Fruit fly (Drosophila melanogaster) whole organism, embryonic: ENCODE data around the gene BBIP1.

Source experiments
- Aef1 ChIP-seq: fragments of 200-800 bp; sonication (Bioruptor generic); IDR thresholded peaks from 3 replicates; pipeline ENCODE4 v1.3.6; 2022; ENCODE audit warnings: missing biosample characterization, missing genetic modification characterization
- CG11695 ChIP-seq: fragments of 200-800 bp; sonication (Bioruptor generic); IDR thresholded peaks from 3 replicates; pipeline ENCODE4 v1.3.6; 2022; ENCODE audit warnings: missing biosample characterization, missing genetic modification characterization
- CG14441 ChIP-seq: fragments of 200-800 bp; sonication (Bioruptor generic); IDR thresholded peaks from 2 replicates; pipeline ENCODE4 v1.3.6; 2022; ENCODE audit warnings: missing biosample characterization, missing genetic modification characterization
- CG14667 ChIP-seq: fragments of 200-800 bp; sonication (Bioruptor generic); IDR thresholded peaks from 2 replicates; pipeline ENCODE4 v1.3.6; 2022; ENCODE audit warnings: missing biosample characterization, missing genetic modification characterization
- CG15011 ChIP-seq: fragments of 200-800 bp; sonication (Bioruptor generic); optimal IDR thresholded peaks from 3 replicates; lab custom pipeline; 2018; ENCODE audit warnings: missing biosample characterization, mild to moderate bottlenecking, missing genetic modification characterization
- CG1602 ChIP-seq: fragments of 200-800 bp; sonication (Bioruptor generic); optimal IDR thresholded peaks from 3 replicates; lab custom pipeline; 2016; ENCODE audit warnings: missing biosample characterization, missing genetic modification characterization
- CG17829 ChIP-seq: fragments of 200-800 bp; optimal IDR thresholded peaks from 2 replicates; lab custom pipeline; 2019; ENCODE audit warnings: missing biosample characterization, mild to moderate bottlenecking, missing genetic modification characterization, moderate library complexity
- CG18262 ChIP-seq: fragments of 200-800 bp; optimal IDR thresholded peaks from 3 replicates; lab custom pipeline; 2019; ENCODE audit warnings: missing biosample characterization, mild to moderate bottlenecking, missing genetic modification characterization, moderate library complexity
- CG2129 ChIP-seq: fragments of 200-800 bp; sonication (Bioruptor generic); IDR thresholded peaks from 2 replicates; pipeline ENCODE4 v1.3.6; 2022; ENCODE audit warnings: missing biosample characterization, missing genetic modification characterization; ENCODE audit not compliant: partially characterized antibody
- CG2202 ChIP-seq: fragments of 200-800 bp; sonication (Bioruptor generic); optimal IDR thresholded peaks from 2 replicates; lab custom pipeline; 2018; ENCODE audit warnings: missing biosample characterization, mild to moderate bottlenecking, missing genetic modification characterization
- CG2712 ChIP-seq: fragments of 200-800 bp; optimal IDR thresholded peaks from 3 replicates; lab custom pipeline; 2019; ENCODE audit warnings: missing biosample characterization, mild to moderate bottlenecking, missing genetic modification characterization, moderate library complexity
- CG30403 ChIP-seq: fragments of 200-800 bp; sonication (Bioruptor generic); optimal IDR thresholded peaks from 3 replicates; lab custom pipeline; 2016; ENCODE audit warnings: missing biosample characterization, missing genetic modification characterization
- CG30431 ChIP-seq: fragments of 200-800 bp; sonication (Bioruptor generic); optimal IDR thresholded peaks from 2 replicates; lab custom pipeline; 2017; ENCODE audit warnings: missing biosample characterization, missing genetic modification characterization
- CG34376 ChIP-seq: fragments of 200-800 bp; sonication (Bioruptor generic); optimal IDR thresholded peaks from 2 replicates; lab custom pipeline; 2018; ENCODE audit warnings: missing biosample characterization, mild to moderate bottlenecking, missing genetic modification characterization
- CG4617 ChIP-seq: fragments of 200-800 bp; sonication (Bioruptor generic); optimal IDR thresholded peaks from 3 replicates; lab custom pipeline; 2016; ENCODE audit warnings: missing biosample characterization, missing genetic modification characterization, borderline replicate concordance
- CG4707 ChIP-seq: fragments of 200-800 bp; sonication (Bioruptor generic); optimal IDR thresholded peaks from 2 replicates; lab custom pipeline; 2018; ENCODE audit warnings: missing biosample characterization, mild to moderate bottlenecking, missing genetic modification characterization, moderate library complexity
- CG5180 ChIP-seq: fragments of 200-800 bp; sonication (Bioruptor generic); optimal IDR thresholded peaks from 3 replicates; lab custom pipeline; 2017; ENCODE audit warnings: missing biosample characterization, missing genetic modification characterization, mild to moderate bottlenecking, moderate library complexity, missing genetic modification reagents
- CG7372 ChIP-seq: fragments of 200-800 bp; sonication (Bioruptor generic); IDR thresholded peaks from 2 replicates; pipeline ENCODE4 v1.3.6; 2022; ENCODE audit warnings: missing biosample characterization, missing genetic modification characterization
- CG8290 ChIP-seq, 3 experiments: fragments of 200-800 bp; sonication (Bioruptor generic); optimal IDR thresholded peaks; 2 replicates each; lab custom pipeline; 2016 to 2019; ENCODE audit warnings: missing biosample characterization in 3 of 3, missing genetic modification characterization in 3 of 3, mild to moderate bottlenecking in 2 of 3, moderate library complexity in 1 of 3
- Camta ChIP-seq: fragments of 200-800 bp; sonication (Bioruptor generic); optimal IDR thresholded peaks from 2 replicates; lab custom pipeline; 2016; ENCODE audit warnings: missing biosample characterization, missing genetic modification characterization
- Chrac-16 ChIP-seq: fragments of 200-800 bp; sonication (Bioruptor generic); optimal IDR thresholded peaks from 3 replicates; lab custom pipeline; 2016; ENCODE audit warnings: missing biosample characterization, missing genetic modification characterization
- CkIIα-i1 ChIP-seq: fragments of 200-800 bp; sonication (Bioruptor generic); IDR thresholded peaks from 2 replicates; pipeline ENCODE4 v1.3.6; 2022; ENCODE audit warnings: missing biosample characterization, missing genetic modification characterization
- Eip74EF ChIP-seq, 2 experiments: fragments of 200-800 bp in 1 of 2; fragments of >200 bp in 1 of 2; sonication (Bioruptor generic) in 1 of 2; optimal IDR thresholded peaks; 2 replicates each; lab custom pipeline; 2017 to 2019; ENCODE audit warnings: missing biosample characterization in 2 of 2, missing genetic modification characterization in 2 of 2, mild to moderate bottlenecking in 1 of 2, moderate library complexity in 1 of 2
- Fer1 ChIP-seq: fragments of 200-800 bp; sonication (Bioruptor generic); optimal IDR thresholded peaks from 2 replicates; lab custom pipeline; 2017; ENCODE audit warnings: missing biosample characterization, mild to moderate bottlenecking, missing genetic modification characterization
- HLH4C ChIP-seq: fragments of 200-800 bp; sonication (Bioruptor generic); IDR thresholded peaks from 3 replicates; pipeline ENCODE4 v1.3.6; 2022; ENCODE audit warnings: missing biosample characterization, missing genetic modification characterization; ENCODE audit not compliant: partially characterized antibody
- Hmr ChIP-seq: fragments of 200-800 bp; sonication (Bioruptor generic); optimal IDR thresholded peaks from 3 replicates; lab custom pipeline; 2017; ENCODE audit warnings: mild to moderate bottlenecking, missing biosample characterization, missing genetic modification reagents, missing genetic modification characterization
- Hr78 ChIP-seq, 2 experiments: fragments of 200-800 bp in 1 of 2; fragments of >200 bp in 1 of 2; sonication (Bioruptor generic) in 1 of 2; optimal IDR thresholded peaks; 2 replicates each; lab custom pipeline; 2017 to 2019; ENCODE audit warnings: missing biosample characterization in 2 of 2, missing genetic modification characterization in 2 of 2, mild to moderate bottlenecking in 1 of 2, moderate library complexity in 1 of 2
- Hsf ChIP-seq: fragments of 200-800 bp; sonication (Bioruptor generic); optimal IDR thresholded peaks from 3 replicates; lab custom pipeline; 2016; ENCODE audit warnings: missing biosample characterization, missing genetic modification characterization
- Oaz ChIP-seq: fragments of 200-800 bp; sonication (Bioruptor generic); IDR thresholded peaks from 2 replicates; pipeline ENCODE4 v1.3.6; 2022; ENCODE audit warnings: missing biosample characterization, missing genetic modification characterization
- Sox102F ChIP-seq: fragments of 200-800 bp; sonication (Bioruptor generic); optimal IDR thresholded peaks from 2 replicates; lab custom pipeline; 2018; ENCODE audit warnings: missing biosample characterization, mild to moderate bottlenecking, missing genetic modification characterization, moderate library complexity
- Sry-δ ChIP-seq: fragments of 200-800 bp; sonication (Bioruptor generic); optimal IDR thresholded peaks from 2 replicates; lab custom pipeline; 2016; ENCODE audit warnings: missing biosample characterization, missing genetic modification characterization
- az2 ChIP-seq: fragments of 200-800 bp; sonication (Bioruptor generic); optimal IDR thresholded peaks from 3 replicates; lab custom pipeline; 2016; ENCODE audit warnings: missing biosample characterization, missing genetic modification characterization
- cas ChIP-seq: fragments of 200-800 bp; sonication (Bioruptor generic); IDR thresholded peaks from 2 replicates; pipeline ENCODE4 v1.3.6; 2022; ENCODE audit warnings: missing biosample characterization, missing genetic modification characterization
- chif ChIP-seq, 2 experiments: fragments of 200-800 bp; sonication (Bioruptor generic); optimal IDR thresholded peaks; 3 replicates each; lab custom pipeline; 2016; ENCODE audit warnings: missing biosample characterization in 2 of 2, missing genetic modification characterization in 2 of 2
- dan ChIP-seq: fragments of 200-800 bp; sonication (Bioruptor generic); IDR thresholded peaks from 2 replicates; pipeline ENCODE4 v1.3.6; 2022; ENCODE audit warnings: missing biosample characterization, missing genetic modification characterization
- dmrt99B ChIP-seq: fragments of 200-800 bp; sonication (Bioruptor generic); optimal IDR thresholded peaks from 2 replicates; lab custom pipeline; 2018; ENCODE audit warnings: missing biosample characterization, mild to moderate bottlenecking, missing genetic modification characterization, moderate library complexity
- dysf ChIP-seq: fragments of 200-800 bp; sonication (Bioruptor generic); IDR thresholded peaks from 3 replicates; pipeline ENCODE4 v1.3.6; 2022; ENCODE audit warnings: missing biosample characterization, missing genetic modification characterization
- ewg ChIP-seq: fragments of 200-800 bp; sonication (Bioruptor generic); optimal IDR thresholded peaks from 3 replicates; lab custom pipeline; 2017; ENCODE audit warnings: mild to moderate bottlenecking, missing biosample characterization, missing genetic modification reagents, missing genetic modification characterization
- gcm ChIP-seq: fragments of 200-800 bp; sonication (Bioruptor generic); optimal IDR thresholded peaks from 2 replicates; lab custom pipeline; 2019; ENCODE audit warnings: missing biosample characterization, mild to moderate bottlenecking, missing genetic modification characterization, moderate library complexity
- gro ChIP-seq: fragments of 200-800 bp; sonication (Bioruptor generic); optimal IDR thresholded peaks from 2 replicates; lab custom pipeline; 2016; ENCODE audit warnings: missing biosample characterization, missing genetic modification characterization
- gt ChIP-seq: fragments of 200-800 bp; sonication (Bioruptor generic); IDR thresholded peaks from 2 replicates; pipeline ENCODE4 v1.3.6; 2022; ENCODE audit warnings: missing biosample characterization, missing genetic modification characterization
- ind ChIP-seq: fragments of 200-800 bp; sonication (Bioruptor generic); optimal IDR thresholded peaks from 3 replicates; lab custom pipeline; 2016; ENCODE audit warnings: missing biosample characterization, missing genetic modification characterization
- mirr ChIP-seq: fragments of 200-800 bp; sonication (Bioruptor generic); optimal IDR thresholded peaks from 3 replicates; lab custom pipeline; 2018; ENCODE audit warnings: missing biosample characterization, mild to moderate bottlenecking, missing genetic modification characterization
- nmo ChIP-seq: fragments of 200-800 bp; sonication (Bioruptor generic); optimal IDR thresholded peaks from 2 replicates; lab custom pipeline; 2018; ENCODE audit warnings: missing biosample characterization, mild to moderate bottlenecking, missing genetic modification characterization, moderate library complexity
- odd ChIP-seq: fragments of 200-800 bp; sonication (Bioruptor generic); optimal IDR thresholded peaks from 2 replicates; lab custom pipeline; 2017; ENCODE audit warnings: missing biosample characterization, mild to moderate bottlenecking, missing genetic modification characterization
- p53 ChIP-seq: fragments of 200-800 bp; sonication (Bioruptor generic); optimal IDR thresholded peaks from 2 replicates; lab custom pipeline; 2016; ENCODE audit warnings: missing biosample characterization, missing genetic modification characterization
- run ChIP-seq: fragments of 200-800 bp; sonication (Bioruptor generic); optimal IDR thresholded peaks from 3 replicates; lab custom pipeline; 2018; ENCODE audit warnings: missing biosample characterization, mild to moderate bottlenecking, missing genetic modification characterization
- unpg ChIP-seq: fragments of 200-800 bp; sonication (Bioruptor generic); optimal IDR thresholded peaks from 3 replicates; lab custom pipeline; 2018; ENCODE audit warnings: missing biosample characterization, mild to moderate bottlenecking, missing genetic modification characterization, moderate library complexity

BBIP1 gene

DNA sequence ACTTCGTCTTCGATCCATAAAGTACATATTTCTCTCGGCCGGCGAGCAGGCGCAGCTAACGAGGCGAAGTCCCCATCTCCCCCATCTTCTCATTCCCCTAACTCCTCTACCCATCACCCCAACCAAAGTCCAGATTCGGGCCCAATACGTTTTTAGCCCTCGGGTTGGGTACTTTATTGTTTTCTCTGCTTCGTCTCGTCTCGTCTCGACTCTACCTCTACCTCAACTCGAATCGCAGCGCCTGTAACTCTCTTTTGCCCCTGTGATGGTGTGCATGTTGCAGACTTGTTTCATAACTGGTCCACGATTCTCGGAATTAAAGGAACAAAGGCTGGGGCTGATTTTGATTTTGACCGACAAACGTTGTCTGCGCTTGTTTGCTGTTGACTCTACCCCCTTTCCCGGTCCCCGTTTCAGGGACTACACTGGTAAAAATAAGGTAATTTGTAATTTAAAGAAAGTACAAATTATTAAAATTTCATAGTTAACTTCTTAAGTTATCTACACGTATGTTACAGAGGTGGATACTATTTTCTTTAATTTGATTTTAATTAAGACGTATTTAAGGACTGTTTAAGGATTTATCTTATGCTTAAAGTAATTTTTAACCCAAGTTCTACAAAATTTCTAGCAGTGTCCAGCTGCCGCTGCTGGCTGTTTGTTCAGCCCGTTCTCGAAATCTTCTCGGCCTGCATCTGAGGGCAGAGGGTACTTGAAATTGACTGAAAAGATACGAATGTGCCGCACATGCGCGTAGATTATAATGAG, 25.4 kb upstream of the BBIP1 start (continued):
- TF ChIP-seq CG34376 (GFP tag; lab: Kevin White, UChicago) = no peak
- no peak for TF ChIP-seq Sry-δ (GFP tag; lab: Kevin White, UChicago)
- peak; percentile 57 for TF ChIP-seq az2 (GFP tag; lab: Kevin White, UChicago)
- TF ChIP-seq CG1602 = peak; percentile 23
- TF ChIP-seq CG4707 (GFP tag; lab: Kevin White, UChicago) = no peak
- no peak for TF ChIP-seq gt
- TF ChIP-seq HLH4C (GFP tag; lab: Robert Waterston, UW) = no peak
- no peak for TF ChIP-seq Aef1 (GFP tag; lab: Robert Waterston, UW)
- TF ChIP-seq p53 (GFP tag; lab: Kevin White, UChicago) = no peak
- no peak for TF ChIP-seq mirr
- TF ChIP-seq CG14667 (GFP tag; lab: Robert Waterston, UW) = no peak
- TF ChIP-seq Fer1 (GFP tag; lab: Kevin White, UChicago) = peak; percentile 32
- TF ChIP-seq dysf (GFP tag; lab: Robert Waterston, UW) = 0 out of 3 replicates have a peak, but pooled peaks have one; percentile 4
- TF ChIP-seq CG30403 (GFP tag; lab: Kevin White, UChicago) = peak; percentile 51
- TF ChIP-seq Hsf (GFP tag; lab: Kevin White, UChicago) = no peak
- TF ChIP-seq dmrt99B (tag; lab: Kevin White, UChicago) = peak; percentile 48
- peak; percentile 40 for TF ChIP-seq ewg (GFP tag; lab: Kevin White, UChicago)
- no peak for TF ChIP-seq Sox102F (GFP tag; lab: Kevin White, UChicago)
- peak; percentile 47 for TF ChIP-seq Camta (GFP tag; lab: Kevin White, UChicago)
- peak in 1 of 2 experiments; percentile 54 for TF ChIP-seq Hr78 (GFP tag; optimal IDR thresholded peaks at IDR 0.05; lab: Kevin White, UChicago)
- no peak for TF ChIP-seq CG15011
- TF ChIP-seq nmo = peak; percentile 79
- TF ChIP-seq gcm (GFP tag; lab: Kevin White, UChicago) = peak; percentile 76
- TF ChIP-seq Chrac-16 = peak; percentile 47
- no peak for TF ChIP-seq run (tag; lab: Kevin White, UChicago)
- TF ChIP-seq CG4617 (GFP tag; lab: Kevin White, UChicago) = no peak
- TF ChIP-seq CG18262 = peak; percentile 91
- TF ChIP-seq CG2712 = peak; percentile 92
- TF ChIP-seq chif (GFP tag; optimal IDR thresholded peaks at IDR 0.05; lab: Kevin White, UChicago) = no peak
- TF ChIP-seq CG8290 (GFP tag; optimal IDR thresholded peaks at IDR 0.05; lab: Kevin White, UChicago) = peak; percentile 31
- TF ChIP-seq CG8290 (tag; optimal IDR thresholded peaks at IDR 0.05; lab: Kevin White, UChicago) = peak in 1 of 2 experiments; percentile 37
- TF ChIP-seq CG2202 (tag; lab: Kevin White, UChicago) = peak; percentile 79
- no peak for TF ChIP-seq CG7372 (GFP tag; lab: Robert Waterston, UW)
- no peak for TF ChIP-seq Oaz (GFP tag; lab: Robert Waterston, UW)
- peak; percentile 44 for TF ChIP-seq CG30431 (GFP tag; lab: Kevin White, UChicago)
- TF ChIP-seq ind (GFP tag; lab: Kevin White, UChicago) = no peak
- peak; percentile 59 for TF ChIP-seq unpg (GFP tag; lab: Kevin White, UChicago)
- no peak for TF ChIP-seq gro (GFP tag; lab: Kevin White, UChicago)
- TF ChIP-seq odd (GFP tag; lab: Kevin White, UChicago) = peak; percentile 40
- peak; percentile 10 for TF ChIP-seq CG5180 (GFP tag; lab: Kevin White, UChicago)
- TF ChIP-seq dan (GFP tag; lab: Robert Waterston, UW) = no peak
- TF ChIP-seq cas (GFP tag; lab: Robert Waterston, UW) = no peak
- TF ChIP-seq Hmr (GFP tag; lab: Kevin White, UChicago) = no peak
- TF ChIP-seq CG17829 = peak; percentile 85
- TF ChIP-seq CkIIα-i1 (GFP tag; lab: Robert Waterston, UW) = no peak
- 0 out of 3 replicates have a peak, but pooled peaks have one; percentile 30 for TF ChIP-seq CG11695
- TF ChIP-seq CG14441 (GFP tag; lab: Robert Waterston, UW) = no peak
- TF ChIP-seq CG2129 (GFP tag; lab: Robert Waterston, UW) = no peak
- TF ChIP-seq Eip74EF (GFP tag; optimal IDR thresholded peaks at IDR 0.05; lab: Kevin White, UChicago) = peak in 1 of 2 experiments; percentile 66
